Fruit fly (Drosophila melanogaster) whole organism, adult: ENCODE results near the gene sowi.

Experiments
- CG11617 ChIP-seq: fragments of 200-800 bp; sonication (Bioruptor generic); optimal IDR thresholded peaks from 2 replicates; lab custom pipeline; 2017; ENCODE audit warnings: mild to moderate bottlenecking, missing biosample characterization, missing genetic modification reagents, missing genetic modification characterization
- CG14711 ChIP-seq: fragments of 200-800 bp; sonication (Bioruptor generic); optimal IDR thresholded peaks from 2 replicates; lab custom pipeline; 2018; ENCODE audit warnings: missing biosample characterization, mild to moderate bottlenecking, missing genetic modification characterization, moderate library complexity
- Clk ChIP-seq: fragments of 200-800 bp; sonication (Bioruptor generic); optimal IDR thresholded peaks from 2 replicates; lab custom pipeline; 2017; ENCODE audit warnings: missing biosample characterization, missing genetic modification characterization
- Crg-1 ChIP-seq: fragments of 200-800 bp; sonication (Bioruptor generic); optimal IDR thresholded peaks from 2 replicates; lab custom pipeline; 2016; ENCODE audit warnings: missing biosample characterization, missing genetic modification characterization
- Mnt ChIP-seq: fragments of 200-800 bp; sonication (Bioruptor generic); optimal IDR thresholded peaks from 2 replicates; lab custom pipeline; 2016; ENCODE audit warnings: missing biosample characterization, mild to moderate bottlenecking, missing genetic modification characterization
- bab1 ChIP-seq: fragments of 200-800 bp; sonication (Bioruptor generic); optimal IDR thresholded peaks from 3 replicates; lab custom pipeline; 2019; ENCODE audit warnings: missing biosample characterization, mild to moderate bottlenecking, missing genetic modification characterization, moderate library complexity
- kay ChIP-seq: fragments of 200-800 bp; sonication (Bioruptor generic); peaks from one replicate; lab custom pipeline; 2016; ENCODE audit warnings: missing biosample characterization, missing genetic modification characterization, borderline replicate concordance
- ovo ChIP-seq: fragments of 200-800 bp; sonication (Bioruptor generic); optimal IDR thresholded peaks from 2 replicates; lab custom pipeline; 2016; ENCODE audit warnings: missing biosample characterization, missing genetic modification characterization
- toe ChIP-seq: fragments of 200-800 bp; sonication (Bioruptor generic); optimal IDR thresholded peaks from 2 replicates; lab custom pipeline; 2016; ENCODE audit warnings: missing biosample characterization, missing genetic modification characterization

DNA sequence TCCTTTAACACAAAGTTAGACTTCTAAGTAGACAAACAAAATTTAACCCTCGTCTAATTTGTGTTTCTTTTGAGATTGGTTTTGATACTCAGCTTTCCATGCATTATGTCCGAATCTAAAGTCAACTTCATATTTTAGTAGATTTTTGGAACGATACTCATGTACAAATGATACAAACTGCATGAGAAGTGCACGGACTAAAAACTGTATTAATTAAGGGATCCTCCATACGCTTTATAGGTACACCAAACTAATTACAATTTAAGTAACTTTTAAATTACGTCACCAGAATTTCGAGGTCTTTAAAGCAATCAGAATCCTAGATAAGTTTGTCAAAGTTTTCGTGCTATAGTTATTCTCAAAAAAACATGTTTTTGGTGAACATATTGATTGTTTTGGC, 26.8 kb downstream of the sowi start, which contains the start of gene CG31482:
- no peak for TF ChIP-seq bab1 (GFP tag; lab: Kevin White, UChicago)
- TF ChIP-seq Clk (GFP tag; lab: Kevin White, UChicago) = no peak
- TF ChIP-seq CG14711 = no peak
- no peak for TF ChIP-seq Crg-1 (GFP tag; lab: Kevin White, UChicago)
- no peak for TF ChIP-seq CG11617 (GFP tag; lab: Kevin White, UChicago)
- TF ChIP-seq toe = no peak
- TF ChIP-seq Mnt = no peak
- TF ChIP-seq kay (GFP tag; lab: Kevin White, UChicago) = no peak
- no peak for TF ChIP-seq ovo
